Worm (Caenorhabditis elegans) whole organism, midembryonic: ENCODE measurements around the gene srx-84.

ENCODE experiments used
- cog-1 ChIP-seq: sonication (generic microtip); optimal IDR thresholded peaks from 2 replicates; lab custom pipeline; 2016; ENCODE audit warnings: missing genetic modification characterization, missing compliant biosample characterization
- tab-1 ChIP-seq: fragments of 200-800 bp; sonication (Bioruptor generic); IDR thresholded peaks from 2 replicates; pipeline ENCODE4 v1.3.6; 2022; ENCODE audit warnings: missing genetic modification characterization, missing compliant biosample characterization

- TF ChIP-seq cog-1 (no peak), tab-1 (GFP tag; lab: Robert Waterston, UW) (no peak)
These were observed 28.9 kb downstream of the srx-84 start for ce11 chrV:11627837-11628236.
